Worm (Caenorhabditis elegans) whole organism, late embryonic: ENCODE measurements around the gene F40F8.11.
A peak's percentile ranks its signal among the peaks of the same experiment; 100 is the strongest.

Source experiments
- C08G9.2 ChIP-seq: sonication (generic microtip); optimal IDR thresholded peaks from 2 replicates; lab custom pipeline; 2016; ENCODE audit warnings: mild to moderate bottlenecking, missing genetic modification characterization, moderate library complexity, missing compliant biosample characterization
- C38D4.7 ChIP-seq: fragments of 200-800 bp; sonication (Bioruptor generic); optimal IDR thresholded peaks from 2 replicates; lab custom pipeline; 2018; ENCODE audit warnings: mild to moderate bottlenecking, missing genetic modification characterization, moderate library complexity, missing compliant biosample characterization
- K02D7.2 ChIP-seq: sonication (generic microtip); optimal IDR thresholded peaks from 2 replicates; lab custom pipeline; 2017; ENCODE audit warnings: mild to moderate bottlenecking, missing genetic modification characterization, missing compliant biosample characterization
- Y22D7AL.16 ChIP-seq: sonication (generic microtip); optimal IDR thresholded peaks from 2 replicates; lab custom pipeline; 2016; ENCODE audit warnings: missing genetic modification characterization, missing compliant biosample characterization
- ama-1 ChIP-seq: fragments of 150-350 bp; optimal IDR thresholded peaks from 2 replicates; lab custom pipeline; 2014
- ceh-19 ChIP-seq: fragments of 200-800 bp; sonication (Bioruptor generic); optimal IDR thresholded peaks from 2 replicates; lab custom pipeline; 2018; ENCODE audit warnings: mild to moderate bottlenecking, missing genetic modification characterization, missing compliant biosample characterization
- ceh-2 ChIP-seq: sonication (generic microtip); optimal IDR thresholded peaks from 2 replicates; lab custom pipeline; 2016; ENCODE audit warnings: missing genotype, missing genetic modification characterization, missing compliant biosample characterization
- ceh-24 ChIP-seq: sonication (generic microtip); optimal IDR thresholded peaks from 2 replicates; lab custom pipeline; 2016; ENCODE audit warnings: mild to moderate bottlenecking, missing genetic modification characterization, missing compliant biosample characterization
- ceh-31 ChIP-seq: sonication (generic microtip); optimal IDR thresholded peaks from 2 replicates; lab custom pipeline; 2016; ENCODE audit warnings: missing genetic modification characterization, missing compliant biosample characterization
- ceh-48 ChIP-seq: sonication (generic microtip); optimal IDR thresholded peaks from 2 replicates; lab custom pipeline; 2016; ENCODE audit warnings: missing genetic modification characterization, inconsistent platforms, missing compliant biosample characterization
- ceh-6 ChIP-seq: fragments of 200-800 bp; sonication (Bioruptor generic); optimal IDR thresholded peaks from 2 replicates; lab custom pipeline; 2018; ENCODE audit warnings: mild to moderate bottlenecking, missing genetic modification characterization, missing compliant biosample characterization
- dve-1 ChIP-seq: sonication (generic microtip); optimal IDR thresholded peaks from 2 replicates; lab custom pipeline; 2017; ENCODE audit warnings: antibody characterized with exemption, mild to moderate bottlenecking, missing genetic modification characterization, missing compliant biosample characterization
- elt-4 ChIP-seq: sonication (generic microtip); optimal IDR thresholded peaks from 2 replicates; lab custom pipeline; 2016; ENCODE audit warnings: missing genetic modification characterization, missing compliant biosample characterization
- ets-4 ChIP-seq: sonication (generic microtip); optimal IDR thresholded peaks from 2 replicates; lab custom pipeline; 2016; ENCODE audit warnings: missing genetic modification characterization, missing compliant biosample characterization
- gmeb-2 ChIP-seq: sonication (generic microtip); optimal IDR thresholded peaks from 2 replicates; lab custom pipeline; 2016; ENCODE audit warnings: missing genetic modification characterization, inconsistent platforms, missing compliant biosample characterization
- hlh-15 ChIP-seq: sonication (generic microtip); optimal IDR thresholded peaks from 2 replicates; lab custom pipeline; 2016; ENCODE audit warnings: missing genetic modification characterization, missing compliant biosample characterization
- hlh-30 ChIP-seq: sonication (generic microtip); optimal IDR thresholded peaks from 2 replicates; lab custom pipeline; 2017; ENCODE audit warnings: antibody characterized with exemption, missing genetic modification characterization, missing compliant biosample characterization; ENCODE audit not compliant: insufficient read depth
- madf-2 ChIP-seq: sonication (generic microtip); optimal IDR thresholded peaks from 2 replicates; lab custom pipeline; 2017; ENCODE audit warnings: missing genetic modification characterization, missing compliant biosample characterization
- mec-3 ChIP-seq: sonication (generic microtip); optimal IDR thresholded peaks from 2 replicates; lab custom pipeline; 2016; ENCODE audit warnings: borderline replicate concordance, missing genetic modification characterization, missing compliant biosample characterization
- nfya-1 ChIP-seq: sonication (generic microtip); optimal IDR thresholded peaks from 2 replicates; lab custom pipeline; 2017; ENCODE audit warnings: missing genetic modification characterization, mild to moderate bottlenecking, missing compliant biosample characterization, antibody characterized with exemption, moderate library complexity
- odd-2 ChIP-seq: sonication (generic microtip); optimal IDR thresholded peaks from 2 replicates; lab custom pipeline; 2017; ENCODE audit warnings: antibody characterized with exemption, mild to moderate bottlenecking, missing genetic modification characterization, missing compliant biosample characterization
- pax-1 ChIP-seq: fragments of 150-350 bp; optimal IDR thresholded peaks from 2 replicates; lab custom pipeline; 2014; ENCODE audit warnings: missing biosample characterization, missing genetic modification characterization
- pha-2 ChIP-seq: sonication (generic microtip); optimal IDR thresholded peaks from 2 replicates; lab custom pipeline; 2017; ENCODE audit warnings: mild to moderate bottlenecking, missing genetic modification characterization, missing compliant biosample characterization
- pha-4 ChIP-seq: fragments of 150-350 bp; optimal IDR thresholded peaks from 2 replicates; lab custom pipeline; 2018; ENCODE audit warnings: missing biosample characterization, missing genetic modification reagents, missing genetic modification characterization
- pqm-1 ChIP-seq: sonication (generic microtip); optimal IDR thresholded peaks from 2 replicates; lab custom pipeline; 2016; ENCODE audit warnings: missing genetic modification characterization, missing compliant biosample characterization
- pros-1 ChIP-seq: fragments of 150-350 bp; optimal IDR thresholded peaks from 2 replicates; lab custom pipeline; 2014; ENCODE audit warnings: missing biosample characterization, missing genetic modification reagents, missing genetic modification characterization
- ref-2 ChIP-seq: sonication (generic microtip); optimal IDR thresholded peaks from 2 replicates; lab custom pipeline; 2016; ENCODE audit warnings: missing genetic modification characterization, missing compliant biosample characterization
- sox-2 ChIP-seq: fragments of 200-800 bp; sonication (Bioruptor generic); IDR thresholded peaks from 2 replicates; pipeline ENCODE4 v1.3.6; 2022; ENCODE audit warnings: missing genetic modification reagents, missing genetic modification characterization, missing compliant biosample characterization
- syd-9 ChIP-seq: sonication (generic microtip); optimal IDR thresholded peaks from 2 replicates; lab custom pipeline; 2016; ENCODE audit warnings: mild to moderate bottlenecking, missing genetic modification characterization, moderate library complexity, missing compliant biosample characterization
- tbx-7 ChIP-seq: sonication (generic microtip); optimal IDR thresholded peaks from 2 replicates; lab custom pipeline; 2016; ENCODE audit warnings: missing genotype, missing genetic modification characterization, missing compliant biosample characterization
- unc-42 ChIP-seq: sonication (generic microtip); optimal IDR thresholded peaks from 2 replicates; lab custom pipeline; 2016; ENCODE audit warnings: missing genotype, missing genetic modification characterization, missing compliant biosample characterization
- unc-86 ChIP-seq: sonication (generic microtip); optimal IDR thresholded peaks from 2 replicates; lab custom pipeline; 2016; ENCODE audit warnings: missing genetic modification characterization, missing compliant biosample characterization
- zip-5 ChIP-seq: sonication (generic microtip); optimal IDR thresholded peaks from 2 replicates; lab custom pipeline; 2016; ENCODE audit warnings: missing genetic modification characterization, missing compliant biosample characterization

Gene F40F8.11

DNA sequence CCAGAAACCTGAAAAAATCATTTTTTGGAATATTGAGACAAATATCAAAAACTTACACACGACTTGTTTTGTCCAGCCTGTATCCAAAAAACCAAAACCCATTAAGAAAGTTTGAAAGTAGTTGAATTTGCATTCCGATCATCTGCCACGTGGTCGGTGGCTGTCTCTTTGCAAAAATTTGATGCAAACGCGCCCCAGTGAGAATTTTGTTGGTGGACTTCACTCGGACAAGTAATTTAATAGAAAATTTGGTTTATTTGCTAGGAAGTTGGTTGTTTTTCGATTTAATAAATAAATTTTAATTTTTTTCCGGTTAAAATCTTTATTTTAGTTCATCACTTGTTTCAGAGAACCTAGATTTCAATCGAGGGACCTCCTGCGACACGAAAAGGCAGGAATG lies 43.0 kb upstream of the F40F8.11 start:
- TF ChIP-seq unc-86 (tag; lab: Kevin White, UChicago) (no peak), Y22D7AL.16 (no peak), sox-2 (no peak), K02D7.2 (tag; lab: Kevin White, UChicago) (no peak), elt-4 (tag; lab: Kevin White, UChicago) (no peak), madf-2 (tag; lab: Kevin White, UChicago) (no peak)
- TF ChIP-seq, all 69 proteins: peak for 0

DNA sequence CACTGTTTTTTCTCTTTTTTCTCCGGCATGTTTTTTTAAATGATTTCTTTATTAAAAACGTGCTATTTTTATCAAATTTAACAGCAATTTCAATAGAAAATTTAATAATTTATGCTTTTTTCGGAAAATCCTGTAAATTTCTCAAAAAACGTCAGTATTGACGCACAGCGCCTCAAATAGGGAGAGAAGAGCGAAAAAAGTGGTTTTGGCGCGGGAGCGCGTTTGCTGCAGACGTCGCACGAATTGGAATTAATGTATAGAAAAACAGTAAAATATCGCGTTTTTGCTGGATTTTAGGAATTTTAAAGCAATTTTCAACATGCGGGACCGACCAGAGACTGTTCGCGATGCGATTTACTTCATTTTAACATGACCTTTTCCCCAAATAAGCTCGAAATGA lies 36.5 kb upstream of the F40F8.11 start:
- TF ChIP-seq ceh-31: peak; percentile 13

DNA sequence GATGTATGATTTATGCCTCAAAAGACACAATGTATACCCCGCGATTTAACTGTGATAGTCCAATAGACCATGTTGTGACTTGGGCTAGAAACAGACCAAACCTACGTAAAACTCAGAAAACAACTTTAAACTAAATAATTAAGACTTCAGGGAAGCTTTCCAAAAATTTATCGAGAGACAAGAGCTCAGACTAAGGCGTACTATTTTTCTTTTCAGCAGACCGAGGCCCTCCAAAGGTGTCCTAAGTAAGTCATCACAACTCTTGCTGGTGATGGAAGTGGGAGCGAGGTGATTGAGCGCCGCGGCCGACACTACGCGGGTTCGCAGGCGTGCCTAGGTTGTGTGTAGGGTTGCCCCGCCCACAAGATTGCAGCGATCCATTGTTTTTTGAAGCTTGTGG lies 34.6 kb upstream of the F40F8.11 start:
- TF ChIP-seq ama-1 (peak; percentile 68), K02D7.2 (tag; lab: Kevin White, UChicago) (no peak), ets-4 (no peak), sox-2 (no peak), ceh-19 (GFP tag; lab: Kevin White, UChicago) (no peak), C08G9.2 (tag; lab: Kevin White, UChicago) (peak; percentile 18)

DNA sequence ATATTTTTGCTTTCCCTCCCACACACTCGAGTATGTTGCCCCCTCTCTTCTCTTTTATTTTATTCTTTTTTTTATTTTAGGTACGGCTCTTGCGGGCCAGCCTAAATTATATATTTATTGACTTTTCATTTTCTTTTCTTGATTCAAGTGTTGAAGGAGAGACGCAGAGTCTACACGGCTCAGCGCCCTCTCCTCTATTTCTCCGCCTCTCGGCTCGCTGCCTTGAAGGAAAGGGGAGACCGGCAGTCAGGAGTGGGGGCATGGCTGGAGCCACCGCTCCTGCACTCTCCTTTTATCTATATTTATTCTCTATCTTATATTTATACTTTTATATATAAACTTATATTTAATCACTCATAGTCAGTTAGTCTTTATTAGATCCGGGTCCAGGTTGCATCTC lies 34.0 kb upstream of the F40F8.11 start:
- TF ChIP-seq unc-42 (tag; lab: Kevin White, UChicago) (peak; percentile 18), pros-1 (tag; lab: Kevin White, UChicago) (no peak), nfya-1 (tag; lab: Kevin White, UChicago) (peak; percentile 7), ceh-48 (tag; lab: Kevin White, UChicago) (peak; percentile 49)
- TF ChIP-seq, all 69 proteins: peak for 3

DNA sequence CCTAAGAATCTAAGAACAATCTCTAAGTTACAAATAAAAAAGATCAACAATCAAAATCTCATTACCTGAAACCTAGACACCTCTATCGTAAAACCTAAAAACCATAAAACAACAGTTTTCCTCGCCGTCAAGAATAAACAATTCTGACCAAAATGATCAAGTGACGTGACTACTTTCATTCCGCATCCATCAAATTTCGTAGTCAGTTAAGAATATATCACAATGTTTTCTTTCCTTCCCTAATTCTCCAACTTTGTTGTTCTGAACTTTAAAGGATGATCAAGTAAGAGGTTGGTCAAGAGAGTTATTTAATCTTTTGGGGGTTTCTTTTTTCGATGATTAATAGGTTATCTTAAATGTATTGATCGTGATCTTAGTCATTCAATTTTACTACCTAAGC lies 30.9 kb upstream of the F40F8.11 start:
- TF ChIP-seq elt-4 (tag; lab: Kevin White, UChicago) (no peak), pha-4 (tag; lab: Kevin White, UChicago) (no peak), hlh-30 (no peak), syd-9 (tag; lab: Kevin White, UChicago) (no peak), ceh-24 (tag; lab: Kevin White, UChicago) (no peak), ceh-2 (tag; lab: Kevin White, UChicago) (no peak), pros-1 (tag; lab: Kevin White, UChicago) (no peak), C08G9.2 (tag; lab: Kevin White, UChicago) (no peak), nfya-1 (tag; lab: Kevin White, UChicago) (no peak), sox-2 (no peak), pax-1 (tag; lab: Kevin White, UChicago) (no peak), zip-5 (tag; lab: Kevin White, UChicago) (no peak), hlh-15 (tag; lab: Kevin White, UChicago) (no peak), C38D4.7 (GFP tag; lab: Kevin White, UChicago) (no peak)

DNA sequence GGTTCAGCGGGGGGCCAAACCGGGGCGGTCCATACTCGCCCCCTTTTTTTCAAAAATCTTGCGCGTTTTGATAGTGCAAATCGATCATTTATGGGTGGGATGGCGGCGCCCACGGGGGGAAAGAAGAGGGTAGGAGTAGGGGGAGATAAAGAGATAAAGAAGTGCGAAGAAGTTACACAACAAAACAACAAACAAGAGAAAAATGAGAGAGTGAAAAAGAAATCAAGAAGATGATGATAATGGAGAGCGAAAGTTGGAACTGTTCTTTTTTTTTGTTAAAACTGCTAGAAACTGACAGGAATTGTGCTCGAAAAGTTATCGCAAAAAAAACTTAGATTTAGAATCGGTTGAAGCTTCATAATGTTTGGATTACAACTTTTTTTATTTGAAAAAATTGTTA lies 30.0 kb upstream of the F40F8.11 start, which contains the start of gene ptr-13:
TSS of gene ptr-13 (minus strand) at position 92 of the 400 bp plus-strand sequence.
- TF ChIP-seq odd-2 (tag; lab: Kevin White, UChicago): no peak
- TF ChIP-seq mec-3 (tag; lab: Kevin White, UChicago): no peak
- TF ChIP-seq hlh-15 (tag; lab: Kevin White, UChicago): no peak
- no peak for TF ChIP-seq ceh-24 (tag; lab: Kevin White, UChicago)
- no peak for TF ChIP-seq gmeb-2 (tag; lab: Kevin White, UChicago)
- no peak for TF ChIP-seq ref-2
- TF ChIP-seq ceh-19 (GFP tag; lab: Kevin White, UChicago): no peak
- TF ChIP-seq nfya-1 (tag; lab: Kevin White, UChicago): no peak
- no peak for TF ChIP-seq C08G9.2 (tag; lab: Kevin White, UChicago)
- no peak for TF ChIP-seq pha-2 (tag; lab: Kevin White, UChicago)
- no peak for TF ChIP-seq dve-1
- no peak for TF ChIP-seq tbx-7 (tag; lab: Kevin White, UChicago)
- no peak for TF ChIP-seq ceh-6 (GFP tag; lab: Kevin White, UChicago)
- TF ChIP-seq pqm-1: no peak
